Fruit fly (Drosophila melanogaster) whole organism, pupa: ENCODE measurements around the gene CG6094.

Experiments used
- CG10348 ChIP-seq: fragments of 200-800 bp; sonication (Bioruptor generic); IDR thresholded peaks from 2 replicates; pipeline ENCODE4 v1.3.6; 2022; ENCODE audit warnings: missing biosample characterization, missing genetic modification characterization
- CG14655 ChIP-seq: fragments of 200-800 bp; sonication (Bioruptor generic); optimal IDR thresholded peaks from 3 replicates; lab custom pipeline; 2017; ENCODE audit warnings: mild to moderate bottlenecking, missing biosample characterization, missing genetic modification reagents, missing genetic modification characterization
- CG15710 ChIP-seq: fragments of 200-800 bp; sonication (Bioruptor generic); optimal IDR thresholded peaks from 2 replicates; lab custom pipeline; 2018; ENCODE audit warnings: missing biosample characterization, mild to moderate bottlenecking, missing genetic modification characterization, moderate library complexity
- CG17806 ChIP-seq: fragments of 200-800 bp; sonication (Bioruptor generic); optimal IDR thresholded peaks from 2 replicates; lab custom pipeline; 2018; ENCODE audit warnings: missing biosample characterization, mild to moderate bottlenecking, missing genetic modification characterization, moderate library complexity
- CG32121 ChIP-seq: fragments of 200-800 bp; sonication (Bioruptor generic); IDR thresholded peaks from 2 replicates; pipeline ENCODE4 v1.3.6; 2022; ENCODE audit warnings: missing biosample characterization, missing genetic modification characterization
- CG34367 ChIP-seq: fragments of 200-800 bp; sonication (Bioruptor generic); optimal IDR thresholded peaks from 2 replicates; lab custom pipeline; 2018; ENCODE audit warnings: missing biosample characterization, mild to moderate bottlenecking, missing genetic modification characterization
- CG4496 ChIP-seq: fragments of 200-800 bp; sonication (Bioruptor generic); IDR thresholded peaks from 3 replicates; pipeline ENCODE4 v1.3.6; 2022; ENCODE audit warnings: missing biosample characterization, missing genetic modification characterization
- CG9948 ChIP-seq: fragments of 200-800 bp; sonication (Bioruptor generic); optimal IDR thresholded peaks from 2 replicates; lab custom pipeline; 2018; ENCODE audit warnings: missing biosample characterization, mild to moderate bottlenecking, missing genetic modification characterization, moderate library complexity
- D1 ChIP-seq: fragments of 200-800 bp; sonication (Bioruptor generic); optimal IDR thresholded peaks from 2 replicates; lab custom pipeline; 2018; ENCODE audit warnings: missing biosample characterization, mild to moderate bottlenecking, missing genetic modification characterization, moderate library complexity
- EcR ChIP-seq: fragments of 200-800 bp; sonication (Bioruptor generic); optimal IDR thresholded peaks from 3 replicates; lab custom pipeline; 2019; ENCODE audit warnings: missing biosample characterization, missing genetic modification characterization, mild to moderate bottlenecking, moderate library complexity, missing genetic modification reagents
- Pif1B ChIP-seq: fragments of 200-800 bp; sonication (Bioruptor generic); optimal IDR thresholded peaks from 3 replicates; lab custom pipeline; 2016; ENCODE audit warnings: missing biosample characterization, missing genetic modification characterization
- Snoo ChIP-seq: fragments of 200-800 bp; sonication (Bioruptor generic); optimal IDR thresholded peaks from 3 replicates; lab custom pipeline; 2017; ENCODE audit warnings: missing biosample characterization, mild to moderate bottlenecking, missing genetic modification characterization, inconsistent platforms
- gl ChIP-seq: fragments of 200-800 bp; sonication (Bioruptor generic); optimal IDR thresholded peaks from 2 replicates; lab custom pipeline; 2018; ENCODE audit warnings: missing biosample characterization, mild to moderate bottlenecking, missing genetic modification characterization
- rn ChIP-seq: fragments of 200-800 bp; sonication (Bioruptor generic); IDR thresholded peaks from 2 replicates; pipeline ENCODE4 v1.3.6; 2022; ENCODE audit warnings: missing biosample characterization, missing genetic modification characterization

dm6 chr2L:10531521-10531920 is 24.6 kb downstream of the CG6094 start, which contains the start of gene CG18301:
- no peak for TF ChIP-seq CG9948 (tag; lab: Kevin White, UChicago)
- TF ChIP-seq Snoo (tag; lab: Kevin White, UChicago) = no peak
- TF ChIP-seq D1 (tag; lab: Kevin White, UChicago) = no peak
- TF ChIP-seq CG32121 = no peak
- TF ChIP-seq CG10348 = no peak
- TF ChIP-seq CG15710 (tag; lab: Kevin White, UChicago) = no peak
- TF ChIP-seq Pif1B (GFP tag; lab: Kevin White, UChicago) = no peak
- no peak for TF ChIP-seq CG4496 (GFP tag; lab: Robert Waterston, UW)
- TF ChIP-seq CG14655 (GFP tag; lab: Kevin White, UChicago) = no peak
- no peak for TF ChIP-seq gl (tag; lab: Kevin White, UChicago)
- no peak for TF ChIP-seq rn (GFP tag; lab: Robert Waterston, UW)
- TF ChIP-seq CG17806 (tag; lab: Kevin White, UChicago) = no peak
- no peak for TF ChIP-seq EcR (GFP tag; lab: Kevin White, UChicago)
- no peak for TF ChIP-seq CG34367 (tag; lab: Kevin White, UChicago)
